Worm (Caenorhabditis elegans) whole organism, early embryonic: Measurements from ENCODE around the gene srw-12.

ENCODE experiments used
- B0310.2 ChIP-seq: sonication (generic microtip); optimal IDR thresholded peaks from 2 replicates; lab custom pipeline; 2016; ENCODE audit warnings: mild to moderate bottlenecking, missing genetic modification characterization, missing compliant biosample characterization
- aly-1 ChIP-seq: sonication (generic microtip); optimal IDR thresholded peaks from 2 replicates; lab custom pipeline; 2016; ENCODE audit warnings: missing genetic modification characterization, missing compliant biosample characterization
- ama-1 ChIP-seq: fragments of 150-350 bp; optimal IDR thresholded peaks from 2 replicates; lab custom pipeline; 2014
- ceh-13 ChIP-seq: fragments of 200-800 bp; sonication (Bioruptor generic); optimal IDR thresholded peaks from 2 replicates; lab custom pipeline; 2018; ENCODE audit warnings: mild to moderate bottlenecking, missing genetic modification characterization, missing compliant biosample characterization
- ceh-36 ChIP-seq: sonication (generic microtip); optimal IDR thresholded peaks from 2 replicates; lab custom pipeline; 2016; ENCODE audit warnings: missing genetic modification characterization, inconsistent platforms, missing compliant biosample characterization
- flt-1 ChIP-seq: fragments of 200-800 bp; sonication (Bioruptor generic); IDR thresholded peaks from 2 replicates; pipeline ENCODE4 v1.3.6; 2022; ENCODE audit warnings: missing genetic modification characterization, missing compliant biosample characterization
- hmbx-1 ChIP-seq: sonication (generic microtip); optimal IDR thresholded peaks from 2 replicates; lab custom pipeline; 2016; ENCODE audit warnings: mild to moderate bottlenecking, missing genetic modification characterization, missing compliant biosample characterization
- hmg-4 ChIP-seq: fragments of 200-800 bp; sonication (Bioruptor generic); optimal IDR thresholded peaks from 2 replicates; lab custom pipeline; 2018; ENCODE audit warnings: mild to moderate bottlenecking, missing genetic modification characterization, missing compliant biosample characterization
- hnd-1 ChIP-seq: sonication (generic microtip); optimal IDR thresholded peaks from 2 replicates; lab custom pipeline; 2016; ENCODE audit warnings: missing genetic modification characterization, missing compliant biosample characterization
- pes-1 ChIP-seq: fragments of 200-800 bp; sonication (Bioruptor generic); IDR thresholded peaks from 2 replicates; pipeline ENCODE4 v1.3.6; 2022; ENCODE audit warnings: missing genetic modification reagents, missing genetic modification characterization, missing compliant biosample characterization
- scrt-1 ChIP-seq: fragments of 200-800 bp; sonication (Bioruptor generic); IDR thresholded peaks from 2 replicates; pipeline ENCODE4 v1.3.6; 2022; ENCODE audit warnings: missing genetic modification characterization, missing compliant biosample characterization
- sea-1 ChIP-seq: fragments of 200-800 bp; sonication (Bioruptor generic); conservative IDR thresholded peaks from 2 replicates; pipeline ENCODE4 v1.3.6; 2022; ENCODE audit warnings: missing genetic modification characterization, missing compliant biosample characterization
- tbx-11 ChIP-seq: fragments of 200-800 bp; sonication (Bioruptor generic); IDR thresholded peaks from 2 replicates; pipeline ENCODE4 v1.3.6; 2022; ENCODE audit warnings: missing genetic modification characterization, missing compliant biosample characterization
- tra-4 ChIP-seq: sonication (generic microtip); optimal IDR thresholded peaks from 2 replicates; lab custom pipeline; 2017; ENCODE audit warnings: missing genetic modification characterization, missing compliant biosample characterization

DNA sequence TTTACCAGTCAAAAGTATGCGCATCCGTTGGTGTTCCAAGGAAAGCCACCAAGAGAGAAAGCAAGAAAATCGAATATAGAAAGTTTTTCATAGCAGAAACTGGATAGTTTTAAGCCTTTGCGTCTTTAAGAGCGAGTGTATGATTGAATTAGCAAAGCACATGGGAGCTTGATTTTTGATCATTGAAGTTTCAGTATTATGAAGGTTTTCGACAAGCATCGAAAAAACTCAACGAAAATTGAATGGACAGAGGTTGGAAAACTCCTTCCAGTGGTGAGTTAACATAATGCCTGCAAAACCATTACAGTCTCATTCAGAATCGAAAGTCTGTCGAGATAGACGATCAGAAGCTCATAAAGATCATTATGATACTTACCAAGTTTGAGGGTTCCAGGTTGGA lies 44.5 kb downstream of the srw-12 start, which contains the start of gene Y75B12B.13:
- TF ChIP-seq ama-1 (lab: Kevin White, UChicago) (no peak), B0310.2 (tag; lab: Kevin White, UChicago) (no peak), tbx-11 (GFP tag; lab: Robert Waterston, UW) (no peak), sea-1 (no peak), hmg-4 (GFP tag; lab: Kevin White, UChicago) (no peak), hnd-1 (no peak), aly-1 (tag; lab: Kevin White, UChicago) (no peak), pes-1 (no peak), tra-4 (tag; lab: Kevin White, UChicago) (no peak), ceh-36 (no peak), ceh-13 (GFP tag; lab: Kevin White, UChicago) (no peak), scrt-1 (GFP tag; lab: Robert Waterston, UW) (no peak), hmbx-1 (tag; lab: Kevin White, UChicago) (no peak), flt-1 (GFP tag; lab: Robert Waterston, UW) (no peak)
